Worm (Caenorhabditis elegans): ENCODE measurements around the gene tag-294.

The tag-294 gene

DNA sequence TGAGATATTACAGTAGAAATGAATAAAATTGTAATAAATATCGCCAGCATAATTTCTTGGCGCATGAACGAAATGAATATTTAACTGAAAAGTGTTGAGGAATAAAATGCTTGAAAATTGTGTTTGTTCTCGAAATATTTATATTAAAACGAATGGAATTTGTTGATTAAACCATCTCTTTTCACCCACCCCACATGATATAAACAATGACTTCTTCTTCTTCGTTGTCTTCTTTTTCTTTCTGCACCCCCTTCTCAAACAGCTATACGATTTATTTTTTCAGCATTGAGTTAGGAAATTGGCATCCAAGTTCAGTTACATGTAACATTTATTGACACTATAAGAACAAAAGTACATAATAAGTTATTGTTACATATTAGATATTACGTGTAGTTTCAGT is 43.1 kb downstream of the tag-294 start, which contains the start of gene C41G11.1:
C41G11.1 (minus strand) TSS at position 101 of the 400 bp plus-strand sequence.
- TF ChIP-seq ceh-14 (tag; optimal IDR thresholded peaks at IDR 0.05) = no peak
- no peak for TF ChIP-seq K02D7.2 (tag; optimal IDR thresholded peaks at IDR 0.05)
- no peak for TF ChIP-seq ceh-18 (tag; optimal IDR thresholded peaks at IDR 0.05)
- TF ChIP-seq Y22D7AL.16 (tag; optimal IDR thresholded peaks at IDR 0.05) = no peak
- TF ChIP-seq ets-4 (tag; optimal IDR thresholded peaks at IDR 0.05) = no peak
- TF ChIP-seq ttx-3 (tag; optimal IDR thresholded peaks at IDR 0.05) = no peak

- TF ChIP-seq pqm-1 (tag; optimal IDR thresholded peaks at IDR 0.05) (no peak), ceh-2 (tag; optimal IDR thresholded peaks at IDR 0.05) (no peak), ceh-18 (tag; optimal IDR thresholded peaks at IDR 0.05) (no peak)
These were observed 47.3 kb downstream of the tag-294 start for ce11 chrX:5715831-5716364.

- TF ChIP-seq pqm-1 (tag; optimal IDR thresholded peaks at IDR 0.05) (no peak), fax-1 (tag; optimal IDR thresholded peaks at IDR 0.05) (no peak), hlh-13 (GFP tag; optimal IDR thresholded peaks at IDR 0.05) (no peak), npax-4 (tag; optimal IDR thresholded peaks at IDR 0.05) (no peak), pag-3 (tag; optimal IDR thresholded peaks at IDR 0.05; ENCODE audit: borderline replicate concordance) (no peak), K09A11.1 (tag; optimal IDR thresholded peaks at IDR 0.05; ENCODE audit: insufficient read depth) (no peak)
These were observed 47.8 kb downstream of the tag-294 start for ce11 chrX:5715369-5715768.

ce11 chrX:5714077-5714675 is 49.0 kb downstream of the tag-294 start, which contains the start of gene cyp-43A1:
TSS of gene cyp-43A1 (plus strand) at chrX:5714522.
- TF ChIP-seq gmeb-2 (tag; optimal IDR thresholded peaks at IDR 0.05) = no peak
- TF ChIP-seq elt-2 (tag; optimal IDR thresholded peaks at IDR 0.05) = peak; percentile 50

- TF ChIP-seq ceh-31 (tag; optimal IDR thresholded peaks at IDR 0.05) (no peak), pqm-1 (tag; optimal IDR thresholded peaks at IDR 0.05) (no peak), pha-4 (tag; optimal IDR thresholded peaks at IDR 0.05) (no peak), hlh-8 (tag; optimal IDR thresholded peaks at IDR 0.05) (no peak), tbx-7 (tag; optimal IDR thresholded peaks at IDR 0.05) (no peak), sox-4 (tag; optimal IDR thresholded peaks at IDR 0.05) (no peak)
These were observed 49.7 kb downstream of the tag-294 start for ce11 chrX:5713479-5713878.

- TF ChIP-seq syd-9 (tag; optimal IDR thresholded peaks at IDR 0.05) = no peak
- no peak for TF ChIP-seq ceh-19 (GFP tag; optimal IDR thresholded peaks at IDR 0.05)
- no peak for TF ChIP-seq sox-4 (tag; optimal IDR thresholded peaks at IDR 0.05)
- no peak for TF ChIP-seq npax-4 (tag; optimal IDR thresholded peaks at IDR 0.05)
- TF ChIP-seq fkh-6 (tag; optimal IDR thresholded peaks at IDR 0.05) = no peak
- TF ChIP-seq K02D7.2 (tag; optimal IDR thresholded peaks at IDR 0.05) = no peak
- no peak for TF ChIP-seq ztf-16 (tag; optimal IDR thresholded peaks at IDR 0.05)
- no peak for TF ChIP-seq nfya-1 (tag; optimal IDR thresholded peaks at IDR 0.05)
- TF ChIP-seq ttx-3 (tag; optimal IDR thresholded peaks at IDR 0.05) = no peak
- TF ChIP-seq ets-4 (tag; optimal IDR thresholded peaks at IDR 0.05) = no peak
- TF ChIP-seq ceh-14 (tag; optimal IDR thresholded peaks at IDR 0.05) = no peak
- no peak for TF ChIP-seq ceh-6 (GFP tag; optimal IDR thresholded peaks at IDR 0.05)
- TF ChIP-seq madf-2 (tag; optimal IDR thresholded peaks at IDR 0.05) = no peak
- no peak for TF ChIP-seq pat-9 (tag; optimal IDR thresholded peaks at IDR 0.05)
- TF ChIP-seq hlh-30 (tag; optimal IDR thresholded peaks at IDR 0.05; ENCODE audit: insufficient read depth) = no peak
- no peak for TF ChIP-seq fkh-10 (GFP tag; optimal IDR thresholded peaks at IDR 0.05)
- TF ChIP-seq Y22D7AL.16 (tag; optimal IDR thresholded peaks at IDR 0.05) = no peak
- no peak for TF ChIP-seq nhr-232 (tag; optimal IDR thresholded peaks at IDR 0.05)
- TF ChIP-seq ceh-30 (tag; optimal IDR thresholded peaks at IDR 0.05) = no peak
- TF ChIP-seq pag-3 (tag; optimal IDR thresholded peaks at IDR 0.05; ENCODE audit: borderline replicate concordance) = no peak
These were observed 52.6 kb downstream of the tag-294 start, which contains the start of gene cat-1 for ce11 chrX:5710637-5711036. TSS of gene cat-1 (minus strand) at chrX:5710737.
